Worm (Caenorhabditis elegans) whole organism, early embryonic: ENCODE measurements around the gene hbl-1.

Experiments
- B0310.2 ChIP-seq: sonication (generic microtip); optimal IDR thresholded peaks from 2 replicates; lab custom pipeline; 2016; ENCODE audit warnings: mild to moderate bottlenecking, missing genetic modification characterization, missing compliant biosample characterization
- F13C5.2 ChIP-seq: sonication (generic microtip); optimal IDR thresholded peaks from 2 replicates; lab custom pipeline; 2017; ENCODE audit warnings: mild to moderate bottlenecking, missing genetic modification characterization, inconsistent platforms, missing compliant biosample characterization
- aly-1 ChIP-seq: sonication (generic microtip); optimal IDR thresholded peaks from 2 replicates; lab custom pipeline; 2016; ENCODE audit warnings: missing genetic modification characterization, missing compliant biosample characterization
- ama-1 ChIP-seq: fragments of 150-350 bp; optimal IDR thresholded peaks from 2 replicates; lab custom pipeline; 2014
- ceh-13 ChIP-seq: fragments of 200-800 bp; sonication (Bioruptor generic); optimal IDR thresholded peaks from 2 replicates; lab custom pipeline; 2018; ENCODE audit warnings: mild to moderate bottlenecking, missing genetic modification characterization, missing compliant biosample characterization
- flt-1 ChIP-seq: fragments of 200-800 bp; sonication (Bioruptor generic); IDR thresholded peaks from 2 replicates; pipeline ENCODE4 v1.3.6; 2022; ENCODE audit warnings: missing genetic modification characterization, missing compliant biosample characterization
- hmg-4 ChIP-seq: fragments of 200-800 bp; sonication (Bioruptor generic); optimal IDR thresholded peaks from 2 replicates; lab custom pipeline; 2018; ENCODE audit warnings: mild to moderate bottlenecking, missing genetic modification characterization, missing compliant biosample characterization
- scrt-1 ChIP-seq: fragments of 200-800 bp; sonication (Bioruptor generic); IDR thresholded peaks from 2 replicates; pipeline ENCODE4 v1.3.6; 2022; ENCODE audit warnings: missing genetic modification characterization, missing compliant biosample characterization
- tbx-37 ChIP-seq: fragments of 200-800 bp; sonication (Bioruptor generic); conservative IDR thresholded peaks from 2 replicates; pipeline ENCODE4 v1.3.6; 2022; ENCODE audit warnings: missing genetic modification reagents, missing genetic modification characterization, missing compliant biosample characterization

ce11 chrX:5869603-5870002 is 47.7 kb downstream of the hbl-1 start:
- TF ChIP-seq ama-1 = no peak
- no peak for TF ChIP-seq scrt-1 (GFP tag; lab: Robert Waterston, UW)
- no peak for TF ChIP-seq aly-1 (tag; lab: Kevin White, UChicago)
- TF ChIP-seq hmg-4 (GFP tag; lab: Kevin White, UChicago) = no peak
- TF ChIP-seq tbx-37 (GFP tag; lab: Robert Waterston, UW) = no peak
- TF ChIP-seq flt-1 (GFP tag; lab: Robert Waterston, UW) = no peak
- TF ChIP-seq F13C5.2 (tag; lab: Kevin White, UChicago) = no peak
- TF ChIP-seq ceh-13 (GFP tag; lab: Kevin White, UChicago) = no peak
- no peak for TF ChIP-seq B0310.2 (tag; lab: Kevin White, UChicago)
